Worm (Caenorhabditis elegans) whole organism, L1 larva: ENCODE results near the gene cnc-10.

Source experiments
- alr-1 ChIP-seq: fragments of 200-800 bp; sonication (Bioruptor generic); optimal IDR thresholded peaks from 2 replicates; lab custom pipeline; 2018; ENCODE audit warnings: borderline replicate concordance, mild to moderate bottlenecking, missing genetic modification characterization, missing compliant biosample characterization
- ama-1 ChIP-seq: fragments of 150-350 bp; optimal IDR thresholded peaks from 2 replicates; lab custom pipeline; 2014
- fkh-10 ChIP-seq: sonication (generic microtip); optimal IDR thresholded peaks from 2 replicates; lab custom pipeline; 2017; ENCODE audit warnings: missing biosample characterization, missing genetic modification reagents, missing genetic modification characterization
- lin-35 ChIP-seq, 2 experiments: fragments of 150-350 bp; optimal IDR thresholded peaks; 2 replicates each; lab custom pipeline; 2014; ENCODE audit warnings: missing biosample characterization in 2 of 2, missing genetic modification characterization in 2 of 2, missing genetic modification reagents in 2 of 2
- pqm-1 ChIP-seq: sonication (generic microtip); optimal IDR thresholded peaks from 3 replicates; lab custom pipeline; 2017; ENCODE audit warnings: missing biosample characterization, missing genetic modification characterization
- unc-62 ChIP-seq: fragments of 150-350 bp; optimal IDR thresholded peaks from 2 replicates; lab custom pipeline; 2014; ENCODE audit warnings: missing biosample characterization, missing genetic modification reagents, missing genetic modification characterization

DNA sequence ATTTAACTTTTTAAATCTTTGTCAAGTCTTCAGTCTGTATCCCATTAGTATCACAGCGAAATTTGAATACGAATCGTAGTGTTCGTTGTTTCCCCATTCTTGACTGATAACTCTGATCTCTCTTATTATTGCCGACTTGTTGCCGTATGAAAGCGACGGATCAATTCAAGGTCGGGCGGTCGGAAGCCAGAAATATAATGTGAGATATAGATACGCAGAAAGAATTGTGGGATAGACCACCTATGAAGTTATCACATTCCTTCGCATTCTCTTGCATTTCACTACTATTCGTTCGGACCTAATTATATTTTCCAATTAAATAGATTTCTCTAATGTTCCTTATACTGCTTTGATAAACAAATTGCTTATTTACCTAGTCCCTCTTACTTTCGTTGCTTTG, 34.1 kb upstream of the cnc-10 start:
- TF ChIP-seq lin-35 (GFP tag; optimal IDR thresholded peaks at IDR 0.05; lab: Kevin White, UChicago) (no peak), fkh-10 (GFP tag; lab: Kevin White, UChicago) (no peak), pqm-1 (tag; lab: Kevin White, UChicago) (no peak), unc-62 (no peak), alr-1 (tag; lab: Kevin White, UChicago) (no peak), ama-1 (lab: Kevin White, UChicago) (no peak)
